Fruit fly (Drosophila melanogaster) whole organism: ENCODE measurements around the gene ClpX.

Experiments used
- CG8478 ChIP-seq: fragments of >200 bp; optimal IDR thresholded peaks from 2 replicates; lab custom pipeline; 2018; ENCODE audit warnings: inconsistent platforms
- EcR ChIP-seq, 2 experiments: fragments of >200 bp; optimal IDR thresholded peaks; 2 replicates each; lab custom pipeline; 2017; ENCODE audit warnings: missing biosample characterization in 2 of 2, missing genetic modification characterization in 2 of 2, missing genetic modification reagents in 2 of 2
- pan ChIP-seq: fragments of >200 bp; optimal IDR thresholded peaks from 2 replicates; lab custom pipeline; 2017
- usp ChIP-seq: fragments of >200 bp; optimal IDR thresholded peaks from 2 replicates; lab custom pipeline; 2017; ENCODE audit warnings: missing biosample characterization, missing genetic modification characterization, mixed read lengths

DNA sequence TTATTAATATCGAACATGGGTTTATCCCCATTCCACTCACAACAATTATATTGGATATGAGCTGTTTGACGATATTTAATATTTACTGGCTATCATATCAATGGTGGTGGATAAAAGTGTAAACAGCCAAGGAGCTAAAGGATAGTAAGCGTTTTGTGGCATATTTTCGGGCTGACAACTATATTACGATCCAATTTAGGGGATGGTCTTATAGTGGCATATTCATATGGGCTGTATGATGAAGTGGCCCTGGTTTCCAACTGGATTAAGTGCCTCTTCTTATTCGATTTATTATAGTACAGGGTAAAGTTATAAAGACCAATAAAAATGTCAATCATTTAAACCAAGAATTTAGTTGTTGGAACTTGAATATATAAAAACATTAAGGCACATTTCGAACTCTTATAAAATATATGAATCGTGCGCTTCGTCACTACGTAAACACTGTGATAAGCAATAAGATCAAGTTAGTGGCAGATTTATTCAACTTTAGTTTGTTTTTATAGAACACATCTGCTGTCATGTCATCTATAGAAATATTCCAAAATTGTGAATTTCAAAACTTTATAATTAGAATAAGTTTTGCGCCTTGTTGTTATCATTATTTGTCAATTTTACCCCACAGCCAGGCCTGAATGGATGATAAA is 35.6 kb upstream of the ClpX start:
- no peak for TF ChIP-seq CG8478 (lab: Kevin White, UChicago)
- TF ChIP-seq EcR (GFP tag; optimal IDR thresholded peaks at IDR 0.05; lab: Kevin White, UChicago) = no peak
- no peak for TF ChIP-seq usp (GFP tag; lab: Kevin White, UChicago)
- no peak for TF ChIP-seq pan (lab: Kevin White, UChicago)
